Worm (Caenorhabditis elegans) whole organism, L4 larva: ENCODE measurements around the gene F36D4.6.

Experiments
- Y5F2A.4 ChIP-seq: fragments of 200-800 bp; sonication (Bioruptor generic); optimal IDR thresholded peaks from 2 replicates; lab custom pipeline; 2018; ENCODE audit warnings: mild to moderate bottlenecking, missing genetic modification characterization, missing compliant biosample characterization
- ZK546.5 ChIP-seq, 2 experiments: sonication (generic microtip); optimal IDR thresholded peaks; 2 replicates each; lab custom pipeline; 2017; ENCODE audit warnings: missing biosample characterization in 2 of 2, missing genetic modification characterization in 2 of 2
- arid-1 ChIP-seq: fragments of 200-800 bp; sonication (Bioruptor generic); conservative IDR thresholded peaks from 2 replicates; pipeline ENCODE4 v1.3.6; 2022; ENCODE audit warnings: missing genetic modification reagents, missing genetic modification characterization, missing compliant biosample characterization
- ceh-20 ChIP-seq: fragments of 200-800 bp; sonication (Bioruptor generic); IDR thresholded peaks from 2 replicates; pipeline ENCODE4 v1.3.6; 2022; ENCODE audit warnings: missing genetic modification reagents, missing genetic modification characterization, missing compliant biosample characterization
- ceh-82 ChIP-seq: sonication (generic microtip); optimal IDR thresholded peaks from 2 replicates; lab custom pipeline; 2017; ENCODE audit warnings: missing biosample characterization, missing genetic modification characterization
- egl-27 ChIP-seq: sonication (generic microtip); optimal IDR thresholded peaks from 3 replicates; lab custom pipeline; 2017; ENCODE audit warnings: missing biosample characterization, missing genetic modification reagents, missing genetic modification characterization
- jun-1 ChIP-seq: fragments of 150-350 bp; optimal IDR thresholded peaks from 2 replicates; lab custom pipeline; 2014; ENCODE audit warnings: missing biosample characterization, missing genetic modification reagents, missing genetic modification characterization
- nhr-10 ChIP-seq: fragments of 150-350 bp; optimal IDR thresholded peaks from 2 replicates; lab custom pipeline; 2014; ENCODE audit warnings: missing biosample characterization, missing genetic modification characterization
- snpc-1.2 ChIP-seq: fragments of 200-800 bp; sonication (Bioruptor generic); IDR thresholded peaks from 2 replicates; pipeline ENCODE4 v1.3.6; 2022; ENCODE audit warnings: missing genetic modification reagents, missing genetic modification characterization, missing compliant biosample characterization
- unc-62 ChIP-seq, 3 experiments: fragments of 150-350 bp in 1 of 3; sonication (generic microtip); optimal IDR thresholded peaks in 2 of 3; peaks in 1 of 3; 1 replicate in 1 of 3; 2 replicates in 2 of 3; lab custom pipeline; 2014 to 2017; ENCODE audit warnings: missing biosample characterization in 3 of 3, missing genetic modification characterization in 3 of 3, missing genetic modification reagents in 3 of 3, missing genotype in 1 of 3
- ztf-11 ChIP-seq: fragments of 150-350 bp; optimal IDR thresholded peaks from 2 replicates; lab custom pipeline; 2014; ENCODE audit warnings: missing biosample characterization, missing genetic modification characterization

ce11 chrV:9462605-9463004 is 35.6 kb upstream of the F36D4.6 start, which contains the start of gene F07D3.3:
- TF ChIP-seq egl-27 (tag; lab: Kevin White, UChicago) (no peak), unc-62 (GFP tag; optimal IDR thresholded peaks at IDR 0.05 in 1 of 2; lab: Kevin White, UChicago) (no peak), unc-62 (tag; optimal IDR thresholded peaks at IDR 0.05; lab: Kevin White, UChicago) (no peak), jun-1 (tag; lab: Kevin White, UChicago) (no peak), nhr-10 (tag; lab: Kevin White, UChicago) (no peak), ceh-82 (tag; lab: Kevin White, UChicago) (no peak), snpc-1.2 (GFP tag; lab: Robert Waterston, UW) (no peak), ztf-11 (tag; lab: Kevin White, UChicago) (no peak), arid-1 (GFP tag; lab: Robert Waterston, UW) (no peak), ZK546.5 (tag; optimal IDR thresholded peaks at IDR 0.05; lab: Kevin White, UChicago) (no peak), ceh-20 (no peak), Y5F2A.4 (no peak)
